Worm (Caenorhabditis elegans): ENCODE results near the gene clec-43.
"Not testable (repeated sequence)": the region's sequence is repeated elsewhere in the genome, so short reads cannot be mapped to it uniquely, and the experiment has no call there.

Gene clec-43

ce11 chrII:966962-967361 is 23.1 kb downstream of the clec-43 start, which contains the start of gene fbxc-18:
Gene fbxc-18, minus strand, starts transcription at chrII:967062.
- not testable (repeated sequence) for TF ChIP-seq F16B12.6, elt-2, fkh-8 (tag; optimal IDR thresholded peaks at IDR 0.05)

ce11 chrII:968106-968505 is 24.2 kb downstream of the clec-43 start, which contains the start of gene C32B5.6:
Gene C32B5.6, plus strand, starts transcription at chrII:968406.
- TF ChIP-seq mef-2 (tag; optimal IDR thresholded peaks at IDR 0.05); efl-3 (GFP tag; optimal IDR thresholded peaks at IDR 0.05); hlh-4 (tag; optimal IDR thresholded peaks at IDR 0.05): not testable (repeated sequence)

ce11 chrII:972850-973249 is 29.0 kb downstream of the clec-43 start, which contains the start of gene C32B5.15:
Gene C32B5.15, minus strand, starts transcription at chrII:972950.
- TF ChIP-seq lin-39 (tag; optimal IDR thresholded peaks at IDR 0.05) (no peak), swsn-7 (tag; optimal IDR thresholded peaks at IDR 0.05) (no peak), C34B4.2 (tag; optimal IDR thresholded peaks at IDR 0.05) (no peak), elt-2 (tag; optimal IDR thresholded peaks at IDR 0.05) (no peak), lin-35 (GFP tag; optimal IDR thresholded peaks at IDR 0.05) (no peak), nhr-237 (tag; optimal IDR thresholded peaks at IDR 0.05) (no peak), hlh-17 (GFP tag; optimal IDR thresholded peaks at IDR 0.05; ENCODE audit: borderline replicate concordance) (no peak), rnt-1 (tag; optimal IDR thresholded peaks at IDR 0.05) (no peak), ceh-88 (GFP tag; IDR thresholded peaks at IDR 0.05) (no peak), unc-62 (GFP tag; optimal IDR thresholded peaks at IDR 0.05) (no peak), tbx-2 (tag; optimal IDR thresholded peaks at IDR 0.05) (no peak), nhr-71 (tag; optimal IDR thresholded peaks at IDR 0.05) (no peak), aha-1 (tag; optimal IDR thresholded peaks at IDR 0.05) (no peak), ztf-11 (tag; optimal IDR thresholded peaks at IDR 0.05) (no peak), egl-13 (tag; optimal IDR thresholded peaks at IDR 0.05) (no peak), nhr-85 (tag) (no peak), unc-86 (tag; optimal IDR thresholded peaks at IDR 0.05) (no peak), hlh-4 (tag; optimal IDR thresholded peaks at IDR 0.05) (no peak), sox-4 (tag; optimal IDR thresholded peaks at IDR 0.05) (no peak), lin-15B (tag; optimal IDR thresholded peaks at IDR 0.05) (no peak)

DNA sequence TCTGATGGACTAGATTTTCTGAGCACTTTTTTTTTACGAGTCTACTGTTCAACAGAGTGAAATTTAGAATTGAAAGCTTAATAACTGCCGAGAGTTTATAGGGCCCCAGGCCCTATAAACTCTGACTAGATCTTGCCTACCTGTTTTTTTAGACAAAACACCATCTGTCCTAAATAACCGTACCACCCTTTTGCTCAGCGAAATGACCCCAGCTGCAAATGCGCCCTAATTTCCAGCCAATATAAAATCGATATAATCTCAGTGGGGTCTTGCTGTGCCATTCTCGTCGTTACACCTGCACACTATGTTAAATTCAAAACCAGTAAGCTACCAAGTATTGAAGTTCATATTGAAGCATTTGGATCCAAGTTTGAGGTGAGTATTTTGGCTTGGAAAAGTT is 30.1 kb downstream of the clec-43 start, which contains the start of gene fbxc-14:
TSS of gene fbxc-14 (plus strand) at position 301 of the 400 bp plus-strand sequence.
- TF ChIP-seq unc-62 (GFP tag; optimal IDR thresholded peaks at IDR 0.05) (no peak), egl-27 (tag; optimal IDR thresholded peaks at IDR 0.05) (no peak)

- no peak for TF ChIP-seq dpl-1 (GFP tag; optimal IDR thresholded peaks at IDR 0.05)
- no peak for TF ChIP-seq jun-1 (tag; optimal IDR thresholded peaks at IDR 0.05)
- no peak for TF ChIP-seq efl-3 (GFP tag; optimal IDR thresholded peaks at IDR 0.05)
- TF ChIP-seq lin-14 (GFP tag; optimal IDR thresholded peaks at IDR 0.05), result no peak
- no peak for TF ChIP-seq sup-37 (GFP tag; optimal IDR thresholded peaks at IDR 0.05)
- no peak for TF ChIP-seq tlp-1 (tag; optimal IDR thresholded peaks at IDR 0.05)
- TF ChIP-seq swsn-7 (tag; optimal IDR thresholded peaks at IDR 0.05), result no peak
- TF ChIP-seq snu-23 (GFP tag; optimal IDR thresholded peaks at IDR 0.05), result no peak
Measured at ce11 chrII:979135-979534, 35.3 kb downstream of the clec-43 start, which contains the start of the genes fbxc-17 and fbxc-15. Gene fbxc-17, minus strand, starts transcription at chrII:979235. Gene fbxc-15, plus strand, starts transcription at chrII:979423.

DNA sequence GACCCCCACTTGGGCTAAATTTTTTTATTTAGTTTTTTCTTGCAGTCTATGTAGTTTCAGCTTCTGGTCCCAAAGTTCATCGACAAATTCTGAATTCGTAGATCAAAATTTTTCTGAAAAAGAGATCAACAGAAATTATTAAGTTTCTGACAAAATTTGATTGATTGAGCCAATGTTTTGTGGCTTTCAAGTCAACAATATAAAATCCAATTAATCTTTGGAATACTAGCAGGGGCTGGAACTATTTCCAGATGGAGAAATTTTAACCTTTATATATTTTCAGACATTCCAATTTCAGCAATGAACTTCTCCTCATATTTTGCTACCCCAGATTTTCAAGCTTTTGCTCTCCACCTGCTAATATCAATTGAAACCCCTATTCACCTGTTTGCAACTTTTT is 39.0 kb downstream of the clec-43 start, which contains the start of gene srh-274:
TSS of gene srh-274 (plus strand) at position 301 of the 400 bp plus-strand sequence.
- no peak for TF ChIP-seq ceh-8 (GFP tag; optimal IDR thresholded peaks at IDR 0.05)
- no peak for TF ChIP-seq nhr-90 (tag; optimal IDR thresholded peaks at IDR 0.05; ENCODE audit: poor library complexity)
- TF ChIP-seq nhr-77 (tag; optimal IDR thresholded peaks at IDR 0.05), result no peak
- no peak for TF ChIP-seq zag-1 (tag; optimal IDR thresholded peaks at IDR 0.05)
- no peak for TF ChIP-seq mdl-1 (tag; optimal IDR thresholded peaks at IDR 0.05)
- TF ChIP-seq F16B12.6 (tag; optimal IDR thresholded peaks at IDR 0.05), result no peak
- no peak for TF ChIP-seq swsn-7 (tag; optimal IDR thresholded peaks at IDR 0.05)
